Fruit fly (Drosophila melanogaster) whole organism, prepupa: Measurements from ENCODE around the gene Ccp84Af.

ENCODE experiments used
- Blimp-1 ChIP-seq: fragments of 200-800 bp; sonication (Bioruptor generic); optimal IDR thresholded peaks from 3 replicates; lab custom pipeline; 2017; ENCODE audit warnings: missing biosample characterization, missing genetic modification characterization, mild to moderate bottlenecking, moderate library complexity, missing genetic modification reagents
- CG11762 ChIP-seq: fragments of 200-800 bp; sonication (Bioruptor generic); optimal IDR thresholded peaks from 3 replicates; lab custom pipeline; 2016; ENCODE audit warnings: missing biosample characterization, missing genetic modification characterization; ENCODE audit not compliant: insufficient read depth
- CG15336 ChIP-seq: fragments of 200-800 bp; sonication (Bioruptor generic); IDR thresholded peaks from 2 replicates; pipeline ENCODE4 v1.3.6; 2022; ENCODE audit warnings: missing biosample characterization, missing genetic modification characterization
- CG1621 ChIP-seq: fragments of 200-800 bp; sonication (Bioruptor generic); optimal IDR thresholded peaks from 3 replicates; lab custom pipeline; 2018; ENCODE audit warnings: missing biosample characterization, mild to moderate bottlenecking, missing genetic modification characterization
- CG3032 ChIP-seq: fragments of 200-800 bp; optimal IDR thresholded peaks from 2 replicates; lab custom pipeline; 2019; ENCODE audit warnings: missing biosample characterization, mild to moderate bottlenecking, missing genetic modification characterization, moderate library complexity
- CG31627 ChIP-seq: fragments of 200-800 bp; sonication (Bioruptor generic); optimal IDR thresholded peaks from 3 replicates; lab custom pipeline; 2016; ENCODE audit warnings: missing biosample characterization, missing genetic modification characterization
- CG3919 ChIP-seq: fragments of 200-800 bp; sonication (Bioruptor generic); optimal IDR thresholded peaks from 3 replicates; lab custom pipeline; 2016; ENCODE audit warnings: missing biosample characterization, missing genetic modification characterization
- CG6163 ChIP-seq: fragments of 200-800 bp; sonication (Bioruptor generic); IDR thresholded peaks from 3 replicates; pipeline ENCODE4 v1.3.6; 2022; ENCODE audit warnings: missing biosample characterization, missing genetic modification characterization
- CG6276 ChIP-seq: fragments of 200-800 bp; sonication (Bioruptor generic); optimal IDR thresholded peaks from 2 replicates; lab custom pipeline; 2017; ENCODE audit warnings: missing biosample characterization, mild to moderate bottlenecking, missing genetic modification characterization
- CG6808 ChIP-seq: fragments of 200-800 bp; sonication (Bioruptor generic); optimal IDR thresholded peaks from 3 replicates; lab custom pipeline; 2017; ENCODE audit warnings: missing biosample characterization, missing genetic modification characterization, mild to moderate bottlenecking, moderate library complexity, missing genetic modification reagents
- CG6854 ChIP-seq: fragments of 200-800 bp; sonication (Bioruptor generic); optimal IDR thresholded peaks from 2 replicates; lab custom pipeline; 2017; ENCODE audit warnings: missing biosample characterization, mild to moderate bottlenecking, missing genetic modification characterization
- CG7368 ChIP-seq: fragments of 200-800 bp; sonication (Bioruptor generic); optimal IDR thresholded peaks from 3 replicates; lab custom pipeline; 2016; ENCODE audit warnings: missing biosample characterization, missing genetic modification characterization
- CG8119 ChIP-seq: fragments of 200-800 bp; sonication (Bioruptor generic); IDR thresholded peaks from 3 replicates; pipeline ENCODE4 v1.3.6; 2022; ENCODE audit warnings: missing biosample characterization, missing genetic modification characterization
- CG8319 ChIP-seq: fragments of 200-800 bp; sonication (Bioruptor generic); optimal IDR thresholded peaks from 3 replicates; lab custom pipeline; 2016; ENCODE audit warnings: missing biosample characterization, missing genetic modification characterization
- CG8632 ChIP-seq: fragments of 200-800 bp; sonication (Bioruptor generic); optimal IDR thresholded peaks from 3 replicates; lab custom pipeline; 2016; ENCODE audit warnings: missing biosample characterization, missing genetic modification characterization
- CG9139 ChIP-seq: fragments of 200-800 bp; sonication (Bioruptor generic); optimal IDR thresholded peaks from 3 replicates; lab custom pipeline; 2017; ENCODE audit warnings: missing biosample characterization, mild to moderate bottlenecking, missing genetic modification characterization
- Eip75B ChIP-seq: fragments of 200-800 bp; sonication (Bioruptor generic); optimal IDR thresholded peaks from 3 replicates; lab custom pipeline; 2016; ENCODE audit warnings: missing biosample characterization, missing genetic modification characterization
- Eip78C ChIP-seq: fragments of 200-800 bp; sonication (Bioruptor generic); peaks from one replicate; lab custom pipeline; 2016; ENCODE audit warnings: missing biosample characterization, missing genetic modification characterization
- Eip93F ChIP-seq: fragments of 200-800 bp; sonication (Bioruptor generic); optimal IDR thresholded peaks from 2 replicates; lab custom pipeline; 2016; ENCODE audit warnings: missing biosample characterization, mild to moderate bottlenecking, missing genetic modification characterization
- Ets21C ChIP-seq: fragments of 200-800 bp; sonication (Bioruptor generic); optimal IDR thresholded peaks from 3 replicates; lab custom pipeline; 2016; ENCODE audit warnings: missing biosample characterization, missing genetic modification characterization
- Hr38 ChIP-seq: sonication (Bioruptor generic); optimal IDR thresholded peaks from 2 replicates; lab custom pipeline; 2016; ENCODE audit warnings: missing biosample characterization, missing genetic modification characterization
- Hr39 ChIP-seq: fragments of 200-800 bp; sonication (Bioruptor generic); optimal IDR thresholded peaks from 2 replicates; lab custom pipeline; 2016; ENCODE audit warnings: missing biosample characterization, missing genetic modification characterization
- OdsH ChIP-seq: fragments of 200-800 bp; sonication (Bioruptor generic); optimal IDR thresholded peaks from 3 replicates; lab custom pipeline; 2016; ENCODE audit warnings: missing biosample characterization, missing genetic modification characterization
- Sox102F ChIP-seq: fragments of 200-800 bp; sonication (Bioruptor generic); optimal IDR thresholded peaks from 2 replicates; lab custom pipeline; 2016; ENCODE audit warnings: missing biosample characterization, mild to moderate bottlenecking, missing genetic modification characterization
- achi ChIP-seq: fragments of 200-800 bp; sonication (Bioruptor generic); optimal IDR thresholded peaks from 3 replicates; lab custom pipeline; 2016; ENCODE audit warnings: missing biosample characterization, missing genetic modification characterization
- acj6 ChIP-seq: fragments of 200-800 bp; sonication (Bioruptor generic); optimal IDR thresholded peaks from 3 replicates; lab custom pipeline; 2016; ENCODE audit warnings: missing biosample characterization, missing genetic modification characterization
- cyc ChIP-seq: fragments of 200-800 bp; sonication (Bioruptor generic); optimal IDR thresholded peaks from 3 replicates; lab custom pipeline; 2016; ENCODE audit warnings: missing biosample characterization, missing genetic modification characterization
- dsx ChIP-seq: fragments of 200-800 bp; optimal IDR thresholded peaks from 3 replicates; lab custom pipeline; 2019; ENCODE audit warnings: missing biosample characterization, mild to moderate bottlenecking, missing genetic modification characterization, moderate library complexity; ENCODE audit not compliant: poor library complexity, severe bottlenecking
- eg ChIP-seq: fragments of 200-800 bp; sonication (Bioruptor generic); IDR thresholded peaks from 3 replicates; pipeline ENCODE4 v1.3.6; 2022; ENCODE audit warnings: missing biosample characterization, missing genetic modification characterization
- esn ChIP-seq: fragments of 200-800 bp; sonication (Bioruptor generic); optimal IDR thresholded peaks from 2 replicates; lab custom pipeline; 2016; ENCODE audit warnings: missing biosample characterization, mild to moderate bottlenecking, missing genetic modification characterization, moderate library complexity
- fd85E ChIP-seq: fragments of 200-800 bp; sonication (Bioruptor generic); optimal IDR thresholded peaks from 3 replicates; lab custom pipeline; 2016; ENCODE audit warnings: missing biosample characterization, missing genetic modification characterization
- lz ChIP-seq: fragments of 200-800 bp; sonication (Bioruptor generic); optimal IDR thresholded peaks from 3 replicates; lab custom pipeline; 2016; ENCODE audit warnings: missing biosample characterization, missing genetic modification characterization
- net ChIP-seq: fragments of 200-800 bp; sonication (Bioruptor generic); optimal IDR thresholded peaks from 3 replicates; lab custom pipeline; 2016; ENCODE audit warnings: missing biosample characterization, missing genetic modification characterization
- spab ChIP-seq: fragments of 200-800 bp; sonication (Bioruptor generic); optimal IDR thresholded peaks from 2 replicates; lab custom pipeline; 2017; ENCODE audit warnings: missing biosample characterization, mild to moderate bottlenecking, missing genetic modification characterization, missing genetic modification reagents
- topi ChIP-seq: fragments of 200-800 bp; sonication (Bioruptor generic); optimal IDR thresholded peaks from 3 replicates; lab custom pipeline; 2016; ENCODE audit warnings: missing biosample characterization, missing genetic modification characterization
- vri ChIP-seq: fragments of 200-800 bp; sonication (Bioruptor generic); optimal IDR thresholded peaks from 3 replicates; lab custom pipeline; 2016; ENCODE audit warnings: missing biosample characterization, mild to moderate bottlenecking, missing genetic modification characterization

The Ccp84Af gene

dm6 chr3R:6664371-6665116 lies 25.5 kb downstream of the Ccp84Af start (continued):
- TF ChIP-seq acj6 (GFP tag; lab: Kevin White, UChicago) (no peak), vri (GFP tag; lab: Kevin White, UChicago) (no peak), CG6854 (GFP tag; lab: Kevin White, UChicago) (no peak), Eip93F (GFP tag; lab: Kevin White, UChicago) (no peak), net (GFP tag; lab: Kevin White, UChicago) (peak; percentile 1), CG31627 (GFP tag; lab: Kevin White, UChicago) (no peak), lz (no peak), topi (GFP tag; lab: Kevin White, UChicago) (no peak), eg (GFP tag; lab: Robert Waterston, UW) (peak; percentile 26; the same call in 1 of the 3 replicates), Blimp-1 (GFP tag; lab: Kevin White, UChicago) (no peak), CG9139 (GFP tag; lab: Kevin White, UChicago) (no peak), CG6276 (no peak), OdsH (peak; percentile 10), spab (no peak), CG6808 (no peak), CG6163 (GFP tag; lab: Robert Waterston, UW) (0 out of 3 replicates have a peak, but pooled peaks have one; percentile 10), cyc (GFP tag; lab: Kevin White, UChicago) (no peak), CG1621 (no peak), CG8319 (no peak), achi (GFP tag; lab: Kevin White, UChicago) (peak; percentile 32)
- TF ChIP-seq, all 60 proteins: peak for 18

- TF ChIP-seq dsx (GFP tag; lab: Kevin White, UChicago) (no peak), Hr39 (GFP tag; lab: Kevin White, UChicago) (no peak), net (GFP tag; lab: Kevin White, UChicago) (no peak)
Observed at dm6 chr3R:6663289-6663666, 26.8 kb downstream of the Ccp84Af start.

dm6 chr3R:6662613-6663288 lies 27.3 kb downstream of the Ccp84Af start:
- no peak for TF ChIP-seq CG8119 (GFP tag; lab: Robert Waterston, UW)

dm6 chr3R:6659941-6660340 lies 30.1 kb downstream of the Ccp84Af start, which contains the start of gene agt:
Gene agt, minus strand, starts transcription at chr3R:6660100.
- no peak for TF ChIP-seq dsx (GFP tag; lab: Kevin White, UChicago)
- TF ChIP-seq Sox102F (GFP tag; lab: Kevin White, UChicago), result no peak
- TF ChIP-seq CG6854 (GFP tag; lab: Kevin White, UChicago), result no peak
- TF ChIP-seq Eip75B (GFP tag; lab: Kevin White, UChicago), result no peak
- no peak for TF ChIP-seq Ets21C
- TF ChIP-seq spab, result no peak
- TF ChIP-seq fd85E, result no peak
- TF ChIP-seq net (GFP tag; lab: Kevin White, UChicago), result no peak
- TF ChIP-seq Hr38 (GFP tag; lab: Kevin White, UChicago), result no peak
- 0 out of 2 replicates have a peak, but pooled peaks have one; percentile 16 for TF ChIP-seq CG15336 (GFP tag; lab: Robert Waterston, UW)
- TF ChIP-seq CG31627 (GFP tag; lab: Kevin White, UChicago), result no peak
- TF ChIP-seq acj6 (GFP tag; lab: Kevin White, UChicago), result no peak
- TF ChIP-seq CG8632 (GFP tag; lab: Kevin White, UChicago), result no peak
- no peak for TF ChIP-seq CG3919 (GFP tag; lab: Kevin White, UChicago)
- no peak for TF ChIP-seq CG11762 (GFP tag; lab: Kevin White, UChicago)
- peak; percentile 10 for TF ChIP-seq esn (GFP tag; lab: Kevin White, UChicago)
- no peak for TF ChIP-seq CG8119 (GFP tag; lab: Robert Waterston, UW)
- TF ChIP-seq CG3032 (tag; lab: Kevin White, UChicago), result peak; percentile 8
- no peak for TF ChIP-seq vri (GFP tag; lab: Kevin White, UChicago)
- no peak for TF ChIP-seq CG7368 (GFP tag; lab: Kevin White, UChicago)
- TF ChIP-seq CG9139 (GFP tag; lab: Kevin White, UChicago), result no peak
- no peak for TF ChIP-seq Eip78C (GFP tag; lab: Kevin White, UChicago)
